Fruit fly (Drosophila melanogaster): ENCODE results near the gene CG1523.

CG1523 gene

dm6 chr3R:28850662-28851257, 31.3 kb upstream of the CG1523 start (continued):
- TF ChIP-seq CG12071 (GFP tag; optimal IDR thresholded peaks at IDR 0.05): no peak
- peak; percentile 20; the same call in 1 of the 2 replicates for TF ChIP-seq Xrp1 (GFP tag; IDR thresholded peaks at IDR 0.05)
- no peak for TF ChIP-seq Nf-YB (GFP tag; optimal IDR thresholded peaks at IDR 0.05)
- no peak for TF ChIP-seq nerfin-2 (GFP tag; IDR thresholded peaks at IDR 0.05; ENCODE audit: partially characterized antibody)
- no peak for TF ChIP-seq Dip2 (GFP tag; IDR thresholded peaks at IDR 0.05)
- peak; percentile 15; the same call in 1 of the 2 replicates for TF ChIP-seq vvl (GFP tag; IDR thresholded peaks at IDR 0.05)
- 0 out of 3 replicates have a peak, but pooled peaks have one; percentile 18 for TF ChIP-seq row (GFP tag; IDR thresholded peaks at IDR 0.05)
- no peak for TF ChIP-seq bigmax (GFP tag; optimal IDR thresholded peaks at IDR 0.05)
- no peak for TF ChIP-seq slbo (GFP tag; IDR thresholded peaks at IDR 0.05)
- peak; percentile 42 for TF ChIP-seq sens (GFP tag)
- no peak for TF ChIP-seq CG17612 (GFP tag; IDR thresholded peaks at IDR 0.05)
- no peak for TF ChIP-seq dpn (GFP tag; optimal IDR thresholded peaks at IDR 0.05)
- 0 out of 2 replicates have a peak, but pooled peaks have one; percentile 17 for TF ChIP-seq CG6689 (GFP tag; IDR thresholded peaks at IDR 0.05)
- no peak for TF ChIP-seq CG7839 (tag; optimal IDR thresholded peaks at IDR 0.05)
- no peak for TF ChIP-seq CG14667 (GFP tag; IDR thresholded peaks at IDR 0.05)
- TF ChIP-seq CG2875 (GFP tag; optimal IDR thresholded peaks at IDR 0.05): no peak

- TF ChIP-seq eve (GFP tag; optimal IDR thresholded peaks at IDR 0.05) (peak in 1 of 2 experiments; percentile 54), CG15073 (GFP tag; optimal IDR thresholded peaks at IDR 0.05) (no peak), CG3065 (GFP tag; optimal IDR thresholded peaks at IDR 0.05) (no peak), CG31224 (GFP tag; IDR thresholded peaks at IDR 0.05) (no peak), Optix (GFP tag; IDR thresholded peaks at IDR 0.05) (no peak), CG8281 (tag; optimal IDR thresholded peaks at IDR 0.05) (peak; percentile 66), CG7372 (GFP tag; IDR thresholded peaks at IDR 0.05) (peak; percentile 38; the same call in 1 of the 2 replicates), CG6683 (GFP tag; optimal IDR thresholded peaks at IDR 0.05) (no peak), Med (GFP tag) (peak; percentile 43), exex (tag; optimal IDR thresholded peaks at IDR 0.05) (peak; percentile 36), Hey (tag; optimal IDR thresholded peaks at IDR 0.05) (peak; percentile 43), hkb (optimal IDR thresholded peaks at IDR 0.05) (no peak), hkb (GFP tag; IDR thresholded peaks at IDR 0.05) (no peak), her (GFP tag; optimal IDR thresholded peaks at IDR 0.05) (no peak), Hr78 (GFP tag; optimal IDR thresholded peaks at IDR 0.05) (peak in 1 of 2 experiments; percentile 25), CG8388 (GFP tag; optimal IDR thresholded peaks at IDR 0.05) (no peak)
Measured at dm6 chr3R:28848693-28849470, 29.4 kb upstream of the CG1523 start.

- TF ChIP-seq CG10267 (tag; optimal IDR thresholded peaks at IDR 0.05) (peak; percentile 10), ac (GFP tag; optimal IDR thresholded peaks at IDR 0.05) (no peak), CoRest (tag; optimal IDR thresholded peaks at IDR 0.05) (peak; percentile 42), mld (GFP tag; IDR thresholded peaks at IDR 0.05; ENCODE audit: partially characterized antibody) (no peak), CG31388 (GFP tag; optimal IDR thresholded peaks at IDR 0.05) (no peak), CG3163 (GFP tag; optimal IDR thresholded peaks at IDR 0.05) (no peak), Tbp (GFP tag; optimal IDR thresholded peaks at IDR 0.05) (no peak), CG1792 (GFP tag; optimal IDR thresholded peaks at IDR 0.05) (no peak), pita (GFP tag; optimal IDR thresholded peaks at IDR 0.05) (no peak), CG11398 (GFP tag; optimal IDR thresholded peaks at IDR 0.05) (no peak), CG18476 (GFP tag; optimal IDR thresholded peaks at IDR 0.05) (no peak), CG3995 (GFP tag; optimal IDR thresholded peaks at IDR 0.05) (no peak), CG16813 (GFP tag; IDR thresholded peaks at IDR 0.05; ENCODE audit: partially characterized antibody) (no peak), Ravus (GFP tag; IDR thresholded peaks at IDR 0.05) (no peak), CG12391 (tag; optimal IDR thresholded peaks at IDR 0.05) (peak; percentile 15)
Measured at dm6 chr3R:28847547-28848316, 28.3 kb upstream of the CG1523 start.
